Fruit fly (Drosophila melanogaster): ENCODE data around the gene mus101.

DNA sequence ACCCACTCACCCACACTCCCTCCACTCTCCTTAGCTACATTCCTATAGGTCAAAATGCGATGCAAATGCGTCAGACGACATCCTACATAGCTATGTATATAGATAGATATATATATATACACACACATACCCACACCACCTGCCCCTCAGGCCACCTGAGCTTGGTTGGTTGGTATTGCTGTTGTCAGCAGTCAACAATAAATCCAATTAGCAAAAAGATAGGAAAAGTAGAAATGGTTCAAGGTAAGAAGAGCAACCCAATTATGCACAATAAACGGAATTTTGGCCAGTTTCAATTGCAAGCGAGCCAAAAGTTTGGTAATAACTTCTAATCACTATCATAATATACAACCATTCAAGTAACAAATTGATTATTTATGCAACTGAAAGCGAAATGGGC is 44.4 kb downstream of the mus101 start:
- no peak for TF ChIP-seq CG13204 (GFP tag; optimal IDR thresholded peaks at IDR 0.05)
- TF ChIP-seq EcR (GFP tag; optimal IDR thresholded peaks at IDR 0.05): no peak
- TF ChIP-seq CG34367 (tag; optimal IDR thresholded peaks at IDR 0.05): no peak
- no peak for TF ChIP-seq CG10348 (GFP tag; IDR thresholded peaks at IDR 0.05)
- TF ChIP-seq CG17806 (tag; optimal IDR thresholded peaks at IDR 0.05): no peak
- TF ChIP-seq CG14655 (GFP tag; optimal IDR thresholded peaks at IDR 0.05): no peak
- TF ChIP-seq fd96Ca (GFP tag; IDR thresholded peaks at IDR 0.05): no peak
- TF ChIP-seq gl (tag; optimal IDR thresholded peaks at IDR 0.05): no peak
- no peak for TF ChIP-seq CG4496 (GFP tag; IDR thresholded peaks at IDR 0.05)
- no peak for TF ChIP-seq Pif1B (GFP tag; optimal IDR thresholded peaks at IDR 0.05)
- no peak for TF ChIP-seq CG32121 (GFP tag; IDR thresholded peaks at IDR 0.05)
- TF ChIP-seq CG15710 (tag; optimal IDR thresholded peaks at IDR 0.05): no peak

All from whole organism, pupa.